Fruit fly (Drosophila melanogaster) whole organism, embryonic: ENCODE measurements around the gene Tim8.

ENCODE experiments used
- Asciz ChIP-seq: fragments of 200-800 bp; sonication (Bioruptor generic); optimal IDR thresholded peaks from 2 replicates; lab custom pipeline; 2017; ENCODE audit warnings: missing biosample characterization, mild to moderate bottlenecking, missing genetic modification characterization, missing genetic modification reagents
- Atf3 ChIP-seq: fragments of 200-800 bp; sonication (Bioruptor generic); optimal IDR thresholded peaks from 3 replicates; lab custom pipeline; 2016; ENCODE audit warnings: missing biosample characterization, missing genetic modification characterization
- Atf6 ChIP-seq: fragments of 200-800 bp; sonication (Bioruptor generic); IDR thresholded peaks from 2 replicates; pipeline ENCODE4 v1.3.6; 2022; ENCODE audit warnings: missing biosample characterization, missing genetic modification characterization
- CG10654 ChIP-seq: fragments of 200-800 bp; sonication (Bioruptor generic); optimal IDR thresholded peaks from 2 replicates; lab custom pipeline; 2016; ENCODE audit warnings: missing biosample characterization, missing genetic modification characterization
- CG11560 ChIP-seq: fragments of 200-800 bp; sonication (Bioruptor generic); IDR thresholded peaks from 3 replicates; pipeline ENCODE4 v1.3.6; 2022; ENCODE audit warnings: missing biosample characterization, missing genetic modification characterization
- CG14965 ChIP-seq: fragments of 200-800 bp; sonication (Bioruptor generic); optimal IDR thresholded peaks from 2 replicates; lab custom pipeline; 2016; ENCODE audit warnings: missing biosample characterization, missing genetic modification characterization, borderline replicate concordance
- CG15601 ChIP-seq: fragments of 200-800 bp; sonication (Bioruptor generic); optimal IDR thresholded peaks from 3 replicates; lab custom pipeline; 2019; ENCODE audit warnings: missing biosample characterization, mild to moderate bottlenecking, missing genetic modification characterization, moderate library complexity
- CG15696 ChIP-seq: fragments of 200-800 bp; sonication (Bioruptor generic); optimal IDR thresholded peaks from 2 replicates; lab custom pipeline; 2019; ENCODE audit warnings: missing biosample characterization, mild to moderate bottlenecking, missing genetic modification characterization, moderate library complexity
- CG1647 ChIP-seq: fragments of 200-800 bp; sonication (Bioruptor generic); optimal IDR thresholded peaks from 3 replicates; lab custom pipeline; 2016; ENCODE audit warnings: missing biosample characterization, missing genetic modification characterization
- CG16863 ChIP-seq: fragments of 200-800 bp; sonication (Bioruptor generic); optimal IDR thresholded peaks from 3 replicates; lab custom pipeline; 2016; ENCODE audit warnings: missing biosample characterization, missing genetic modification characterization
- CG18599 ChIP-seq: fragments of 200-800 bp; sonication (Bioruptor generic); optimal IDR thresholded peaks from 3 replicates; lab custom pipeline; 2017; ENCODE audit warnings: missing biosample characterization, missing genetic modification characterization, mild to moderate bottlenecking, moderate library complexity, missing genetic modification reagents
- CG31365 ChIP-seq: fragments of 200-800 bp; sonication (Bioruptor generic); optimal IDR thresholded peaks from 2 replicates; lab custom pipeline; 2018; ENCODE audit warnings: missing biosample characterization, mild to moderate bottlenecking, missing genetic modification characterization
- CG3407 ChIP-seq: fragments of 200-800 bp; sonication (Bioruptor generic); optimal IDR thresholded peaks from 2 replicates; lab custom pipeline; 2018; ENCODE audit warnings: missing biosample characterization, mild to moderate bottlenecking, missing genetic modification characterization
- CG34224 ChIP-seq: fragments of 200-800 bp; sonication (Bioruptor generic); IDR thresholded peaks from 3 replicates; pipeline ENCODE4 v1.3.6; 2022; ENCODE audit warnings: missing biosample characterization, missing genetic modification characterization; ENCODE audit not compliant: partially characterized antibody
- CG43689 ChIP-seq: fragments of 200-800 bp; sonication (Bioruptor generic); IDR thresholded peaks from 2 replicates; pipeline ENCODE4 v1.3.6; 2022; ENCODE audit warnings: missing biosample characterization, missing genetic modification characterization
- CG4404 ChIP-seq: fragments of 200-800 bp; sonication (Bioruptor generic); IDR thresholded peaks from 2 replicates; pipeline ENCODE4 v1.3.6; 2022; ENCODE audit warnings: missing biosample characterization, missing genetic modification characterization
- CG4617 ChIP-seq: fragments of 200-800 bp; sonication (Bioruptor generic); optimal IDR thresholded peaks from 3 replicates; lab custom pipeline; 2016; ENCODE audit warnings: missing biosample characterization, missing genetic modification characterization, borderline replicate concordance
- CG7987 ChIP-seq: fragments of 200-800 bp; sonication (Bioruptor generic); optimal IDR thresholded peaks from 2 replicates; lab custom pipeline; 2018; ENCODE audit warnings: missing biosample characterization, mild to moderate bottlenecking, missing genetic modification characterization, moderate library complexity
- CG8281 ChIP-seq: fragments of 200-800 bp; sonication (Bioruptor generic); optimal IDR thresholded peaks from 2 replicates; lab custom pipeline; 2018; ENCODE audit warnings: missing biosample characterization, mild to moderate bottlenecking, missing genetic modification characterization, moderate library complexity
- CG8944 ChIP-seq: fragments of 200-800 bp; sonication (Bioruptor generic); optimal IDR thresholded peaks from 3 replicates; lab custom pipeline; 2016; ENCODE audit warnings: missing biosample characterization, missing genetic modification characterization
- CkIIα-i1 ChIP-seq: fragments of 200-800 bp; sonication (Bioruptor generic); IDR thresholded peaks from 2 replicates; pipeline ENCODE4 v1.3.6; 2022; ENCODE audit warnings: missing biosample characterization, missing genetic modification characterization
- Fer1 ChIP-seq: fragments of 200-800 bp; sonication (Bioruptor generic); optimal IDR thresholded peaks from 2 replicates; lab custom pipeline; 2017; ENCODE audit warnings: missing biosample characterization, mild to moderate bottlenecking, missing genetic modification characterization
- HmgZ ChIP-seq: fragments of 200-800 bp; sonication (Bioruptor generic); optimal IDR thresholded peaks from 2 replicates; lab custom pipeline; 2018; ENCODE audit warnings: missing biosample characterization, mild to moderate bottlenecking, missing genetic modification characterization
- Hr3 ChIP-seq: fragments of 200-800 bp; sonication (Bioruptor generic); optimal IDR thresholded peaks from 3 replicates; lab custom pipeline; 2016; ENCODE audit warnings: missing biosample characterization, missing genetic modification characterization
- Jarid2 ChIP-seq: fragments of 200-800 bp; sonication (Bioruptor generic); optimal IDR thresholded peaks from 3 replicates; lab custom pipeline; 2017; ENCODE audit warnings: mild to moderate bottlenecking, missing biosample characterization, missing genetic modification reagents, missing genetic modification characterization
- Oaz ChIP-seq: fragments of 200-800 bp; sonication (Bioruptor generic); IDR thresholded peaks from 2 replicates; pipeline ENCODE4 v1.3.6; 2022; ENCODE audit warnings: missing biosample characterization, missing genetic modification characterization
- Opbp ChIP-seq: fragments of 200-800 bp; sonication (Bioruptor generic); IDR thresholded peaks from 3 replicates; pipeline ENCODE4 v1.3.6; 2022; ENCODE audit warnings: missing biosample characterization, missing genetic modification characterization; ENCODE audit not compliant: partially characterized antibody
- Poxn ChIP-seq: fragments of 200-800 bp; sonication (Bioruptor generic); IDR thresholded peaks from 2 replicates; pipeline ENCODE4 v1.3.6; 2022; ENCODE audit warnings: missing biosample characterization, missing genetic modification characterization
- Ptx1 ChIP-seq: fragments of 200-800 bp; sonication (Bioruptor generic); IDR thresholded peaks from 2 replicates; pipeline ENCODE4 v1.3.6; 2022; ENCODE audit warnings: missing biosample characterization, missing genetic modification characterization
- Six4 ChIP-seq: fragments of 200-800 bp; sonication (Bioruptor generic); optimal IDR thresholded peaks from 2 replicates; lab custom pipeline; 2016; ENCODE audit warnings: missing biosample characterization, missing genetic modification characterization
- ato ChIP-seq: fragments of 200-800 bp; sonication (Bioruptor generic); IDR thresholded peaks from 2 replicates; pipeline ENCODE4 v1.3.6; 2022; ENCODE audit warnings: missing biosample characterization, missing genetic modification characterization; ENCODE audit not compliant: partially characterized antibody
- bcd ChIP-seq: fragments of 200-800 bp; sonication (Bioruptor generic); optimal IDR thresholded peaks from 2 replicates; lab custom pipeline; 2017; ENCODE audit warnings: missing biosample characterization, mild to moderate bottlenecking, missing genetic modification characterization
- cas ChIP-seq: fragments of 200-800 bp; sonication (Bioruptor generic); IDR thresholded peaks from 2 replicates; pipeline ENCODE4 v1.3.6; 2022; ENCODE audit warnings: missing biosample characterization, missing genetic modification characterization
- chn ChIP-seq: fragments of 200-800 bp; sonication (Bioruptor generic); optimal IDR thresholded peaks from 2 replicates; lab custom pipeline; 2016; ENCODE audit warnings: missing biosample characterization, missing genetic modification characterization
- croc ChIP-seq: fragments of 200-800 bp; sonication (Bioruptor generic); conservative IDR thresholded peaks from 3 replicates; pipeline ENCODE4 v1.3.6; 2022; ENCODE audit warnings: missing biosample characterization, missing genetic modification characterization
- ems ChIP-seq: fragments of 200-800 bp; sonication (Bioruptor generic); optimal IDR thresholded peaks from 3 replicates; lab custom pipeline; 2016; ENCODE audit warnings: missing biosample characterization, missing genetic modification characterization
- exex ChIP-seq: fragments of 200-800 bp; sonication (Bioruptor generic); optimal IDR thresholded peaks from 4 replicates; lab custom pipeline; 2018; ENCODE audit warnings: missing biosample characterization, mild to moderate bottlenecking, missing genetic modification characterization, moderate library complexity
- fd64A ChIP-seq: fragments of 200-800 bp; sonication (Bioruptor generic); optimal IDR thresholded peaks from 3 replicates; lab custom pipeline; 2018; ENCODE audit warnings: missing biosample characterization, mild to moderate bottlenecking, missing genetic modification characterization
- gro ChIP-seq: fragments of 200-800 bp; sonication (Bioruptor generic); optimal IDR thresholded peaks from 2 replicates; lab custom pipeline; 2016; ENCODE audit warnings: missing biosample characterization, missing genetic modification characterization
- klu ChIP-seq: fragments of 200-800 bp; sonication (Bioruptor generic); IDR thresholded peaks from 2 replicates; pipeline ENCODE4 v1.3.6; 2022; ENCODE audit warnings: missing biosample characterization, missing genetic modification characterization
- kni ChIP-seq: fragments of 200-800 bp; sonication (Bioruptor generic); optimal IDR thresholded peaks from 3 replicates; lab custom pipeline; 2017; ENCODE audit warnings: mild to moderate bottlenecking, missing biosample characterization, missing genetic modification reagents, missing genetic modification characterization
- lbe ChIP-seq: fragments of 200-800 bp; sonication (Bioruptor generic); optimal IDR thresholded peaks from 2 replicates; lab custom pipeline; 2016; ENCODE audit warnings: missing biosample characterization, mild to moderate bottlenecking, missing genetic modification characterization
- maf-S ChIP-seq: fragments of 200-800 bp; sonication (Bioruptor generic); optimal IDR thresholded peaks from 2 replicates; lab custom pipeline; 2016; ENCODE audit warnings: missing biosample characterization, missing genetic modification characterization
- nom ChIP-seq: fragments of 200-800 bp; sonication (Bioruptor generic); optimal IDR thresholded peaks from 2 replicates; lab custom pipeline; 2017; ENCODE audit warnings: missing biosample characterization, missing genetic modification characterization, mild to moderate bottlenecking, moderate library complexity, missing genetic modification reagents
- repo ChIP-seq: fragments of 200-800 bp; sonication (Bioruptor generic); optimal IDR thresholded peaks from 2 replicates; lab custom pipeline; 2016; ENCODE audit warnings: missing biosample characterization, missing genetic modification characterization
- run ChIP-seq: fragments of 200-800 bp; sonication (Bioruptor generic); optimal IDR thresholded peaks from 3 replicates; lab custom pipeline; 2018; ENCODE audit warnings: missing biosample characterization, mild to moderate bottlenecking, missing genetic modification characterization
- sima ChIP-seq: fragments of 200-800 bp; sonication (Bioruptor generic); optimal IDR thresholded peaks from 2 replicates; lab custom pipeline; 2016; ENCODE audit warnings: missing biosample characterization, missing genetic modification characterization
- so ChIP-seq: fragments of 200-800 bp; sonication (Bioruptor generic); IDR thresholded peaks from 3 replicates; pipeline ENCODE4 v1.3.6; 2022; ENCODE audit warnings: missing biosample characterization, missing genetic modification characterization
- sqz ChIP-seq: fragments of 200-800 bp; sonication (Bioruptor generic); optimal IDR thresholded peaks from 3 replicates; lab custom pipeline; 2018; ENCODE audit warnings: missing biosample characterization, mild to moderate bottlenecking, missing genetic modification characterization
- tap ChIP-seq: fragments of 200-800 bp; optimal IDR thresholded peaks from 3 replicates; lab custom pipeline; 2019; ENCODE audit warnings: missing biosample characterization, mild to moderate bottlenecking, missing genetic modification characterization, moderate library complexity
- vfl ChIP-seq: fragments of 200-800 bp; sonication (Bioruptor generic); optimal IDR thresholded peaks from 2 replicates; lab custom pipeline; 2016; ENCODE audit warnings: missing biosample characterization, missing genetic modification characterization

Gene Tim8

DNA sequence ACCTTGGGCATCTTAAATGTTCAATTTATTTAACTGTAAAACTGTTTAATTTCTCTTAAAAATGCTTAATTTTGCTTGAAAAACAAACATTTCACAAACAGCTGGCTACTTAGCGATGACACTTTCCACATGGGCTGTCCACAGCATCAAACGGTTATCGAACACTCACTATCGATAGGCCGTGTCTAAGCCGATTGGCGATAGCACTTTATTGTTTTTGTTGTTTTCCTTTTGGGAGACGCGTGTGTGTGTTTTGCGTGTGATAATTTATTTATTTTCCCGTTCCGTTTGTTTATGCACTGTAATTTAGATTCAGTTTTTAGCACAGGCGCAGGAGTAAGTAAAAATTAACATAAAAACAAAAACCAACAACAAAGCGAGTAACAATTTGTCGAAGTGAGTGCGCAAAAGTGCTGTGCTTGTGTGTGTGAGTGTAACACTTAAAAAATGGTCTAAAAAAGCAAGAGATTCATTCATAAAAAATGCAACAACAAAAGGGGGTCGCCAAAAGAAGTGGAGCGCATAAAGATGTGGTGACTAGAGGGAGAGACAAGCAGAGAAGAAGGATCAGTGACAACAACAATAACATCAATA, 43.0 kb upstream of the Tim8 start, which contains the start of gene Gapvd1 (continued):
- TF ChIP-seq sima (no peak), nom (GFP tag; lab: Kevin White, UChicago) (no peak), CG15601 (tag; lab: Kevin White, UChicago) (no peak), exex (tag; lab: Kevin White, UChicago) (no peak), CG4404 (GFP tag; lab: Robert Waterston, UW) (no peak), CG18599 (GFP tag; lab: Kevin White, UChicago) (no peak), HmgZ (peak; percentile 43), CG4617 (GFP tag; lab: Kevin White, UChicago) (peak; percentile 60), CkIIα-i1 (no peak), Ptx1 (GFP tag; lab: Robert Waterston, UW) (no peak), tap (tag; lab: Kevin White, UChicago) (no peak), sqz (GFP tag; lab: Kevin White, UChicago) (peak; percentile 16), ems (GFP tag; lab: Kevin White, UChicago) (peak; percentile 3), lbe (GFP tag; lab: Kevin White, UChicago) (peak; percentile 4), Atf3 (no peak), cas (GFP tag; lab: Robert Waterston, UW) (no peak), CG16863 (GFP tag; lab: Kevin White, UChicago) (no peak), repo (GFP tag; lab: Kevin White, UChicago) (no peak), CG34224 (GFP tag; lab: Robert Waterston, UW) (peak; percentile 78), CG14965 (GFP tag; lab: Kevin White, UChicago) (no peak), Hr3 (GFP tag; lab: Kevin White, UChicago) (no peak), bcd (GFP tag; lab: Kevin White, UChicago) (no peak), so (GFP tag; lab: Robert Waterston, UW) (no peak), CG8944 (GFP tag; lab: Kevin White, UChicago) (no peak), Oaz (GFP tag; lab: Robert Waterston, UW) (no peak), CG11560 (tag; lab: Robert Waterston, UW) (no peak), CG10654 (no peak), vfl (GFP tag; lab: Kevin White, UChicago) (no peak), kni (no peak), ato (peak; percentile 82), CG8281 (tag; lab: Kevin White, UChicago) (no peak), CG3407 (GFP tag; lab: Kevin White, UChicago) (no peak), Jarid2 (GFP tag; lab: Kevin White, UChicago) (no peak), klu (GFP tag; lab: Robert Waterston, UW) (no peak), CG7987 (GFP tag; lab: Kevin White, UChicago) (no peak), Opbp (GFP tag; lab: Robert Waterston, UW) (peak; percentile 89), CG31365 (no peak), CG15696 (tag; lab: Kevin White, UChicago) (no peak), run (no peak), gro (GFP tag; lab: Kevin White, UChicago) (peak; percentile 43), Six4 (GFP tag; lab: Kevin White, UChicago) (no peak), maf-S (GFP tag; lab: Kevin White, UChicago) (no peak), CG1647 (GFP tag; lab: Kevin White, UChicago) (no peak), croc (no peak), fd64A (GFP tag; lab: Kevin White, UChicago) (no peak), Fer1 (GFP tag; lab: Kevin White, UChicago) (no peak), Atf6 (GFP tag; lab: Robert Waterston, UW) (no peak), chn (GFP tag; lab: Kevin White, UChicago) (no peak), CG43689 (no peak), Poxn (GFP tag; lab: Robert Waterston, UW) (no peak), Asciz (no peak)
